Fruit fly (Drosophila melanogaster): ENCODE data around the gene CG18281.

DNA sequence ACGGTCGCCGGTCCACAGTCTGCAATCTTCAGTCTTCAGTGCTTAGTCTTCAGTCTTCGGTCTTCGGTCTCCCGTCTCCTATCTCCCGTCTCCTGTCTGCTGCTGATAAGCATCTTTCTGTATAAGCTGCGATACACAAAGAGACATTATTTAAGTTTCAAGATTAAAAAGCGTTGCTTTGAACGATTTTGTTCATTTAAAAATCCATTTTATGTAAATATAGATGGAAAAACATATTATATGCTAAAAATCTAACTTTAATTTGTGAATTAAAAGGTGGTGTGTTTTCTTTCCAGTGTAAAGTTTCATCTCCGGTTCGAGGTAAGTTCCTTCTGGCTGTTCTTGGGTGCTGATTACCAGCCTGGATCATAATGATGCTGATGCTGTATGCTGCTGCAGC is 49.7 kb downstream of the CG18281 start:
- TF ChIP-seq woc (GFP tag; optimal IDR thresholded peaks at IDR 0.05) = peak; percentile 70
- TF ChIP-seq Vsx2 (GFP tag; optimal IDR thresholded peaks at IDR 0.05; ENCODE audit: partially characterized antibody) = no peak
- no peak for TF ChIP-seq Hr83 (GFP tag; optimal IDR thresholded peaks at IDR 0.05; ENCODE audit: poor library complexity, severe bottlenecking)
- no peak for TF ChIP-seq Dfd (GFP tag; optimal IDR thresholded peaks at IDR 0.05)
- TF ChIP-seq psq (GFP tag; optimal IDR thresholded peaks at IDR 0.05) = peak; percentile 66
- peak; percentile 68 for TF ChIP-seq br (GFP tag; optimal IDR thresholded peaks at IDR 0.05)
- TF ChIP-seq Myc (optimal IDR thresholded peaks at IDR 0.05) = no peak
- no peak for TF ChIP-seq Abd-B (GFP tag; optimal IDR thresholded peaks at IDR 0.05)
- TF ChIP-seq h (GFP tag; optimal IDR thresholded peaks at IDR 0.05) = peak; percentile 77
- TF ChIP-seq dmrt93B (GFP tag; optimal IDR thresholded peaks at IDR 0.05) = peak; percentile 23
